Fruit fly (Drosophila melanogaster): ENCODE data around the gene Gal.

The Gal gene

dm6 chr2L:6051212-6051621 lies 44.6 kb upstream of the Gal start (continued):
- peak; percentile 95 for TF ChIP-seq so (GFP tag; IDR thresholded peaks at IDR 0.05)
- TF ChIP-seq CG6683 (GFP tag; optimal IDR thresholded peaks at IDR 0.05): peak; percentile 95
- TF ChIP-seq Eip74EF (GFP tag; optimal IDR thresholded peaks at IDR 0.05): peak in 1 of 2 experiments; percentile 97
- TF ChIP-seq CG11696 (GFP tag; IDR thresholded peaks at IDR 0.05): peak; percentile 88
- peak; percentile 97 for TF ChIP-seq dysf (GFP tag; IDR thresholded peaks at IDR 0.05)
- peak; percentile 81 for TF ChIP-seq CG10321 (GFP tag; IDR thresholded peaks at IDR 0.05)
- TF ChIP-seq crol (GFP tag; IDR thresholded peaks at IDR 0.05): peak; percentile 66
- TF ChIP-seq Fer3 (tag; optimal IDR thresholded peaks at IDR 0.05): peak; percentile 97
- TF ChIP-seq CG9215 (GFP tag; IDR thresholded peaks at IDR 0.05): peak; percentile 50
- TF ChIP-seq kay (GFP tag; optimal IDR thresholded peaks at IDR 0.05): peak; percentile 87
- TF ChIP-seq Dfd (GFP tag; optimal IDR thresholded peaks at IDR 0.05): no peak
- TF ChIP-seq dmrt99B (tag; optimal IDR thresholded peaks at IDR 0.05): peak; percentile 97
- peak; percentile 84 for TF ChIP-seq Deaf1 (tag; optimal IDR thresholded peaks at IDR 0.05)
- TF ChIP-seq zfh1 (GFP tag; IDR thresholded peaks at IDR 0.05): peak; percentile 96
- TF ChIP-seq Atf-2 (GFP tag; optimal IDR thresholded peaks at IDR 0.05): peak; percentile 86
- peak; percentile 93 to 97 for TF ChIP-seq bsh (GFP tag; optimal IDR thresholded peaks at IDR 0.05)
- peak; percentile 89 for TF ChIP-seq CG15011 (GFP tag; optimal IDR thresholded peaks at IDR 0.05)
- TF ChIP-seq tgo (GFP tag; IDR thresholded peaks at IDR 0.05): peak; percentile 94
- TF ChIP-seq kni (GFP tag; optimal IDR thresholded peaks at IDR 0.05): peak; percentile 90
- peak; percentile 98 for TF ChIP-seq Side (GFP tag; optimal IDR thresholded peaks at IDR 0.05)
- TF ChIP-seq vvl (GFP tag; IDR thresholded peaks at IDR 0.05): peak; percentile 99
- TF ChIP-seq CkIIα-i1 (GFP tag; IDR thresholded peaks at IDR 0.05): peak; percentile 36; the same call in 1 of the 2 replicates
- peak; percentile 96 for TF ChIP-seq CG15269 (tag; optimal IDR thresholded peaks at IDR 0.05)
- TF ChIP-seq CG16815 (GFP tag; optimal IDR thresholded peaks at IDR 0.05): peak; percentile 72
- TF ChIP-seq CG12236 (GFP tag; optimal IDR thresholded peaks at IDR 0.05): peak; percentile 92
- TF ChIP-seq eyg (GFP tag; optimal IDR thresholded peaks at IDR 0.05): peak; percentile 92
- peak; percentile 69 for TF ChIP-seq al (GFP tag; IDR thresholded peaks at IDR 0.05)
- TF ChIP-seq CG7556 (GFP tag; optimal IDR thresholded peaks at IDR 0.05): peak; percentile 97
- TF ChIP-seq CG13296 (GFP tag; optimal IDR thresholded peaks at IDR 0.05): peak; percentile 99
- TF ChIP-seq CoRest (tag; optimal IDR thresholded peaks at IDR 0.05): peak; percentile 96
- peak; percentile 96 for TF ChIP-seq CG1233 (GFP tag; optimal IDR thresholded peaks at IDR 0.05)
- 0 out of 3 replicates have a peak, but pooled peaks have one; percentile 12 for TF ChIP-seq CG6791 (GFP tag; IDR thresholded peaks at IDR 0.05; ENCODE audit: partially characterized antibody)
- TF ChIP-seq CG10565 (GFP tag; optimal IDR thresholded peaks at IDR 0.05): peak; percentile 80
- peak; percentile 95 for TF ChIP-seq CG18619 (GFP tag; optimal IDR thresholded peaks at IDR 0.05)
- peak; percentile 90 for TF ChIP-seq H2.0 (GFP tag; IDR thresholded peaks at IDR 0.05)
- no peak for TF ChIP-seq HLHmδ (GFP tag; optimal IDR thresholded peaks at IDR 0.05)
- TF ChIP-seq CG1832 (GFP tag; optimal IDR thresholded peaks at IDR 0.05): no peak
- TF ChIP-seq Ravus (GFP tag; IDR thresholded peaks at IDR 0.05): peak; percentile 75
- peak; percentile 80 for TF ChIP-seq CG10462 (GFP tag; optimal IDR thresholded peaks at IDR 0.05)
- TF ChIP-seq HLH4C (GFP tag; IDR thresholded peaks at IDR 0.05; ENCODE audit: partially characterized antibody): no peak
- peak; percentile 73 for TF ChIP-seq CG11093 (GFP tag; IDR thresholded peaks at IDR 0.05)
- peak; percentile 85 for TF ChIP-seq pros (GFP tag; optimal IDR thresholded peaks at IDR 0.05)
- TF ChIP-seq CG3847 (GFP tag; IDR thresholded peaks at IDR 0.05): peak; percentile 94
- TF ChIP-seq CG15696 (tag; optimal IDR thresholded peaks at IDR 0.05): peak; percentile 89
- peak; percentile 95 for TF ChIP-seq CG33557 (GFP tag; optimal IDR thresholded peaks at IDR 0.05)
- TF ChIP-seq CG6854 (GFP tag; optimal IDR thresholded peaks at IDR 0.05): peak; percentile 97
- peak; percentile 75 for TF ChIP-seq Usf (GFP tag; optimal IDR thresholded peaks at IDR 0.05)
- peak; percentile 96 for TF ChIP-seq CG10543 (GFP tag; optimal IDR thresholded peaks at IDR 0.05)
- peak; percentile 77 for TF ChIP-seq CG13123 (GFP tag; optimal IDR thresholded peaks at IDR 0.05)
- TF ChIP-seq CG4328 (GFP tag; optimal IDR thresholded peaks at IDR 0.05): peak; percentile 95

All from whole organism, embryonic.